Fruit fly (Drosophila melanogaster): ENCODE measurements around the gene CG43317.

Gene CG43317

dm6 chr3R:15793372-15793802, 40.8 kb downstream of the CG43317 start, which contains the start of gene nsl1 (continued):
- TF ChIP-seq Blimp-1 (GFP tag; optimal IDR thresholded peaks at IDR 0.05): no peak
- TF ChIP-seq CG10669 (GFP tag; optimal IDR thresholded peaks at IDR 0.05): no peak
- TF ChIP-seq CG31627 (GFP tag; optimal IDR thresholded peaks at IDR 0.05): peak; percentile 9
- TF ChIP-seq dac (GFP tag; optimal IDR thresholded peaks at IDR 0.05): no peak
- no peak for TF ChIP-seq Gug (GFP tag; IDR thresholded peaks at IDR 0.05)
- TF ChIP-seq Sox102F (GFP tag; optimal IDR thresholded peaks at IDR 0.05): peak; percentile 23
- no peak for TF ChIP-seq Sox15 (GFP tag; optimal IDR thresholded peaks at IDR 0.05)
- TF ChIP-seq vri (GFP tag; optimal IDR thresholded peaks at IDR 0.05): peak; percentile 31
- peak; percentile 74 for TF ChIP-seq Eip78C (GFP tag)
- TF ChIP-seq CG8632 (GFP tag; optimal IDR thresholded peaks at IDR 0.05): no peak
- no peak for TF ChIP-seq CG9139 (GFP tag; optimal IDR thresholded peaks at IDR 0.05)
- TF ChIP-seq topi (GFP tag; optimal IDR thresholded peaks at IDR 0.05): no peak
- TF ChIP-seq Lpt (GFP tag; optimal IDR thresholded peaks at IDR 0.05): no peak
- peak; percentile 51; the same call in 1 of the 3 replicates for TF ChIP-seq CG6163 (GFP tag; IDR thresholded peaks at IDR 0.05)
- peak; percentile 60 for TF ChIP-seq svp (GFP tag)
- peak; percentile 43 for TF ChIP-seq CG3032 (tag; optimal IDR thresholded peaks at IDR 0.05)
- TF ChIP-seq CG6276 (GFP tag; optimal IDR thresholded peaks at IDR 0.05): no peak
- TF ChIP-seq CG10631 (GFP tag; optimal IDR thresholded peaks at IDR 0.05): no peak
- TF ChIP-seq Eip75B (GFP tag; optimal IDR thresholded peaks at IDR 0.05): no peak
- TF ChIP-seq fd59A (GFP tag; optimal IDR thresholded peaks at IDR 0.05): no peak
- TF ChIP-seq CG6792 (GFP tag; optimal IDR thresholded peaks at IDR 0.05): no peak
- peak; percentile 24 for TF ChIP-seq cyc (GFP tag; optimal IDR thresholded peaks at IDR 0.05)
- TF ChIP-seq ss (GFP tag; optimal IDR thresholded peaks at IDR 0.05): peak in 1 of 2 experiments; percentile 49
- TF ChIP-seq Eip93F (GFP tag; optimal IDR thresholded peaks at IDR 0.05): no peak

dm6 chr3R:15792427-15792826, 41.8 kb downstream of the CG43317 start, which contains the start of gene Acyp2:
Gene Acyp2 (plus strand): TSS chr3R:15792688.
- no peak for TF ChIP-seq dac (GFP tag; optimal IDR thresholded peaks at IDR 0.05)
- TF ChIP-seq Hr4 (GFP tag; optimal IDR thresholded peaks at IDR 0.05): peak; percentile 0
- TF ChIP-seq Hr39 (GFP tag; optimal IDR thresholded peaks at IDR 0.05): peak; percentile 45
- peak; percentile 32 for TF ChIP-seq lz (GFP tag; optimal IDR thresholded peaks at IDR 0.05)
- TF ChIP-seq Smox (GFP tag; optimal IDR thresholded peaks at IDR 0.05): peak; percentile 22
- peak; percentile 30 for TF ChIP-seq pdm3 (GFP tag; optimal IDR thresholded peaks at IDR 0.05)
- TF ChIP-seq cyc (GFP tag; optimal IDR thresholded peaks at IDR 0.05): peak; percentile 37
- peak; percentile 62 for TF ChIP-seq fkh (GFP tag; optimal IDR thresholded peaks at IDR 0.05)
- no peak for TF ChIP-seq svp (GFP tag)
- peak; percentile 26 for TF ChIP-seq esn (GFP tag; optimal IDR thresholded peaks at IDR 0.05)
- TF ChIP-seq dsx (GFP tag; optimal IDR thresholded peaks at IDR 0.05; ENCODE audit: poor library complexity, severe bottlenecking): peak; percentile 86
- TF ChIP-seq CG32006 (GFP tag; optimal IDR thresholded peaks at IDR 0.05): no peak
- TF ChIP-seq spab (GFP tag; optimal IDR thresholded peaks at IDR 0.05): no peak
- TF ChIP-seq Met (GFP tag; optimal IDR thresholded peaks at IDR 0.05): peak; percentile 7
- TF ChIP-seq CG31627 (GFP tag; optimal IDR thresholded peaks at IDR 0.05): peak; percentile 42
- peak; percentile 11 for TF ChIP-seq OdsH (GFP tag; optimal IDR thresholded peaks at IDR 0.05)
- peak; percentile 22 for TF ChIP-seq CG3919 (GFP tag; optimal IDR thresholded peaks at IDR 0.05)

- TF ChIP-seq fd85E (GFP tag; optimal IDR thresholded peaks at IDR 0.05) (no peak), svp (GFP tag) (no peak), CG10631 (GFP tag; optimal IDR thresholded peaks at IDR 0.05) (no peak), lz (GFP tag; optimal IDR thresholded peaks at IDR 0.05) (no peak), Blimp-1 (GFP tag; optimal IDR thresholded peaks at IDR 0.05) (no peak), Sox14 (GFP tag; optimal IDR thresholded peaks at IDR 0.05) (no peak), CG6854 (GFP tag; optimal IDR thresholded peaks at IDR 0.05) (no peak), CG32006 (GFP tag; optimal IDR thresholded peaks at IDR 0.05) (no peak)
Observed at dm6 chr3R:15788221-15788620, 46.0 kb downstream of the CG43317 start, which contains the start of gene Uros2. Gene Uros2 (plus strand): TSS chr3R:15788521.

Measured in whole organism, prepupa.